Worm (Caenorhabditis elegans): Measurements from ENCODE around the gene C01G5.5.

C01G5.5 gene

ce11 chrIV:6514700-6515099, 9.7 kb upstream of the C01G5.5 start:
- no peak for TF ChIP-seq nfya-2 (GFP tag; IDR thresholded peaks at IDR 0.05)
- TF ChIP-seq nhr-27 (tag; optimal IDR thresholded peaks at IDR 0.05): no peak
- TF ChIP-seq let-526 (GFP tag; IDR thresholded peaks at IDR 0.05): no peak
- TF ChIP-seq K12H6.12 (tag; optimal IDR thresholded peaks at IDR 0.05): no peak
- TF ChIP-seq lsy-27 (tag; optimal IDR thresholded peaks at IDR 0.05; ENCODE audit: borderline replicate concordance, insufficient read depth): no peak
- TF ChIP-seq hlh-12 (tag; optimal IDR thresholded peaks at IDR 0.05): no peak
- no peak for TF ChIP-seq hrde-1 (tag; optimal IDR thresholded peaks at IDR 0.05; ENCODE audit: borderline replicate concordance)
- TF ChIP-seq F52B5.7 (tag; optimal IDR thresholded peaks at IDR 0.05): no peak
- TF ChIP-seq snpc-1.1 (tag; optimal IDR thresholded peaks at IDR 0.05; ENCODE audit: insufficient read depth): no peak

ce11 chrIV:6517859-6518258, 6.6 kb upstream of the C01G5.5 start, which contains the start of gene C01G5.7:
Gene C01G5.7 (plus strand): TSS chrIV:6518159.
- TF ChIP-seq F39B2.1 (GFP tag; IDR thresholded peaks at IDR 0.05): no peak
- TF ChIP-seq C17E4.6 (GFP tag; IDR thresholded peaks at IDR 0.05): no peak
- TF ChIP-seq nhr-80 (tag; optimal IDR thresholded peaks at IDR 0.05): no peak
- TF ChIP-seq lin-54 (GFP tag; optimal IDR thresholded peaks at IDR 0.05): no peak
- TF ChIP-seq hsf-1 (GFP tag; IDR thresholded peaks at IDR 0.05): no peak
- no peak for TF ChIP-seq repo-1 (tag; optimal IDR thresholded peaks at IDR 0.05)
- TF ChIP-seq B0261.1 (tag; optimal IDR thresholded peaks at IDR 0.05): no peak
- TF ChIP-seq F55B11.4 (tag; optimal IDR thresholded peaks at IDR 0.05; ENCODE audit: borderline replicate concordance, insufficient read depth): no peak
- TF ChIP-seq F57C9.4 (tag; optimal IDR thresholded peaks at IDR 0.05): no peak
- TF ChIP-seq hrde-1 (tag; optimal IDR thresholded peaks at IDR 0.05; ENCODE audit: borderline replicate concordance): no peak
- TF ChIP-seq B0336.3 (GFP tag; IDR thresholded peaks at IDR 0.05): no peak
- no peak for TF ChIP-seq hlh-12 (tag; optimal IDR thresholded peaks at IDR 0.05)
- TF ChIP-seq madf-8 (GFP tag; conservative IDR thresholded peaks at IDR 0.05): no peak
- no peak for TF ChIP-seq let-526 (GFP tag; IDR thresholded peaks at IDR 0.05)
- TF ChIP-seq aptf-2 (GFP tag; conservative IDR thresholded peaks at IDR 0.05): no peak
- no peak for TF ChIP-seq Y67H2A.10 (GFP tag; conservative IDR thresholded peaks at IDR 0.05)
- no peak for TF ChIP-seq ztf-25 (GFP tag; IDR thresholded peaks at IDR 0.05)
- no peak for TF ChIP-seq lir-1 (GFP tag; conservative IDR thresholded peaks at IDR 0.05)

ce11 chrIV:6519593-6519992, 4.8 kb upstream of the C01G5.5 start, which contains the start of gene C01G5.9:
Gene C01G5.9 (plus strand): TSS chrIV:6519893.
- no peak for TF ChIP-seq ceh-79 (tag; optimal IDR thresholded peaks at IDR 0.05)
- TF ChIP-seq efl-1 (GFP tag; optimal IDR thresholded peaks at IDR 0.05): no peak
- no peak for TF ChIP-seq lsy-27 (tag; optimal IDR thresholded peaks at IDR 0.05; ENCODE audit: borderline replicate concordance, insufficient read depth)
- TF ChIP-seq attf-3 (GFP tag; conservative IDR thresholded peaks at IDR 0.05): no peak
- TF ChIP-seq B0336.3 (GFP tag; IDR thresholded peaks at IDR 0.05): no peak
- TF ChIP-seq dox-1 (GFP tag; IDR thresholded peaks at IDR 0.05): no peak
- TF ChIP-seq hrde-1 (tag; optimal IDR thresholded peaks at IDR 0.05; ENCODE audit: borderline replicate concordance): no peak
- TF ChIP-seq lag-1 (GFP tag; IDR thresholded peaks at IDR 0.05): no peak
- TF ChIP-seq F49E8.2 (tag; optimal IDR thresholded peaks at IDR 0.05; ENCODE audit: insufficient read depth): no peak
- no peak for TF ChIP-seq snpc-3.4 (tag; optimal IDR thresholded peaks at IDR 0.05)
- no peak for TF ChIP-seq lin-26 (GFP tag; IDR thresholded peaks at IDR 0.05)
- no peak for TF ChIP-seq egl-44 (GFP tag; IDR thresholded peaks at IDR 0.05)
- no peak for TF ChIP-seq rcor-1 (GFP tag; IDR thresholded peaks at IDR 0.05)
- no peak for TF ChIP-seq dpff-1 (tag; optimal IDR thresholded peaks at IDR 0.05)
- no peak for TF ChIP-seq K12H6.12 (tag; optimal IDR thresholded peaks at IDR 0.05)
- no peak for TF ChIP-seq fkh-3 (tag; optimal IDR thresholded peaks at IDR 0.05)
- no peak for TF ChIP-seq hmg-20 (GFP tag; IDR thresholded peaks at IDR 0.05)
- no peak for TF ChIP-seq snpc-4 (GFP tag; optimal IDR thresholded peaks at IDR 0.05)
- no peak for TF ChIP-seq snpc-4 (tag; optimal IDR thresholded peaks at IDR 0.05)

All from whole organism, young adult.